Fruit fly (Drosophila melanogaster) S2 (cell line): Measurements from ENCODE around the gene CG13310.

ENCODE experiments used
- CG8478 ChIP-seq: fragments of >200 bp; optimal IDR thresholded peaks from 2 replicates; lab custom pipeline; 2018
- CTCF ChIP-seq, 2 experiments: fragments of >200 bp; optimal IDR thresholded peaks; 2 replicates each; lab custom pipeline; 2018

CG13310 gene

DNA sequence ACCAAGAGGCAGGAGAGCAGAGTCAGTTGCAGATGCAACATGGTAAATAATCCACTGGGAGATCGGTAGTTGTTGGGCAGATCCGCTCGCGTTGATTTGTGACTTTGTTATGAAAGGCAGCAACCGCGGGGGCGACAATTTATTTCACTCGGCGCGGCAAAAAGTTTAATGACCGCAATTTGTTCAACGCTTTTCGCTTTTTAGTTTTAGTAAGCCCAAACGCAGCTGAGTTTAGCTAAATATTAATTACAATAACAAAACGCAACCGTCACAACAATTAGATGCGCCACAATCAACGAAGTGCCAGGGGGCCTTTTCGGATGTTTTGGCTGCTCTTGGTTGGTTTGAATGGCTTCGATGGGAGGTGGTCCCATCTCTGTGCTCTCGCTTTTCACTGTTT, at the start of gene CG13310:
CG13310 (minus strand) TSS at position 101 of the 400 bp plus-strand sequence.
- TF ChIP-seq CTCF (optimal IDR thresholded peaks at IDR 0.05; lab: Kevin White, UChicago) (no peak), CG8478 (no peak)

DNA sequence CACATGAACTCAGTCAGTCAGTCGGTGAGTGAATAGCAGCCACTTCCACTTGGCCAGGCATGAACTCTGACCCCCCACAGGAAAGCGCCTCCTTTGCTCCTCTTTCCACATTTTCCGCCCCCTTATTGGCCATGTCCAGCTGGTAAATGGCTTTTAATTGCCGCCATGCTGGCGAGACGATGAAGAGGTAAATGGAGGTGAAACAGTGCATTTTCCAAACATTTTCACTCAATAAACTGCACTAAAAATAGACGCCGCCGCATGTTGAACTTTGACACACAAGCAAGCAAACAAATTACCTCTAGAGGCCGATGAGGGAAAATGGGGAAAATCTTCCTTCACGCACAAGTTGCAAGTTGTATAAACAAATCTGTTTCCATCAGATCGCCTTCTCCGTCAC, 49.5 kb upstream of the CG13310 start:
- TF ChIP-seq CG8478 (no peak), CTCF (optimal IDR thresholded peaks at IDR 0.05; lab: Kevin White, UChicago) (no peak)

DNA sequence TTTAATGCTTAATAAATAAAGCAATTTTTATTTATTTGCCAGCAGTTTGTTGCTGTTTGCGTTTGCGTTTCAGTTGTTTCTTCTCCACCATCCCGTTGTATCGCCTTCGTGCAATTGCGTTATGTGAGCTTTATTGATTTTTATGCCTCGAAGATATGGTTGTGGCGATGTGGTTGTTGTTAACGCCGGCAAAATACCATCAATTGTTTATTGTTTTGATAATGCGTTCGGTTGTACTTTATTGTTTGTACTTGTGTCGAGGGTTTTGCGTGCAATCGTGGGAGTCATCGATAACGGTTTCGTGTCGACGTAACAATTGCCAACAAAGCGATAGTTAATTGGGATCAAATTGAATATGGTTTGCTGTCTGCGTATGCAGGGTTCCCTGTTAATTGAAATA, 42.0 kb upstream of the CG13310 start:
- TF ChIP-seq CTCF (optimal IDR thresholded peaks at IDR 0.05; lab: Kevin White, UChicago) = no peak
- TF ChIP-seq CG8478 = no peak

DNA sequence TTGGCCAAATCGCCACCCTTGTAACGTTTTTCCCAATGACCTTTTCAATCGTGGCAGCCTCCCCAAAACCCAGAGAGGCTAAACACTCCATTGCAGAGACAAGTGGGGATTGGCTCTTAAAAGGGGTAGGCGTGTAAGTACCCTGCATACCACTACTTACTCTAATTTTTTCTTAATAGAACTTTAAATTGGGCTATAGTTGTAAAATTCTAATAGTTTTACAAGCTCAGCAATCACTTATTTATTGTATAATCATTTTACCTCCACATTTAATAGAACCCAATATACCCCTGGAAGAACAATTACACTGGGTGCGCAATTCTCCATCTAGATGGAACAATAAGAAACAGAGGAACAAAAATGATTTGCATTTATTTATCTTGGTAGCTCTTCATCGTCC, 41.4 kb upstream of the CG13310 start:
- TF ChIP-seq CTCF (optimal IDR thresholded peaks at IDR 0.05; lab: Kevin White, UChicago) (no peak), CG8478 (no peak)

DNA sequence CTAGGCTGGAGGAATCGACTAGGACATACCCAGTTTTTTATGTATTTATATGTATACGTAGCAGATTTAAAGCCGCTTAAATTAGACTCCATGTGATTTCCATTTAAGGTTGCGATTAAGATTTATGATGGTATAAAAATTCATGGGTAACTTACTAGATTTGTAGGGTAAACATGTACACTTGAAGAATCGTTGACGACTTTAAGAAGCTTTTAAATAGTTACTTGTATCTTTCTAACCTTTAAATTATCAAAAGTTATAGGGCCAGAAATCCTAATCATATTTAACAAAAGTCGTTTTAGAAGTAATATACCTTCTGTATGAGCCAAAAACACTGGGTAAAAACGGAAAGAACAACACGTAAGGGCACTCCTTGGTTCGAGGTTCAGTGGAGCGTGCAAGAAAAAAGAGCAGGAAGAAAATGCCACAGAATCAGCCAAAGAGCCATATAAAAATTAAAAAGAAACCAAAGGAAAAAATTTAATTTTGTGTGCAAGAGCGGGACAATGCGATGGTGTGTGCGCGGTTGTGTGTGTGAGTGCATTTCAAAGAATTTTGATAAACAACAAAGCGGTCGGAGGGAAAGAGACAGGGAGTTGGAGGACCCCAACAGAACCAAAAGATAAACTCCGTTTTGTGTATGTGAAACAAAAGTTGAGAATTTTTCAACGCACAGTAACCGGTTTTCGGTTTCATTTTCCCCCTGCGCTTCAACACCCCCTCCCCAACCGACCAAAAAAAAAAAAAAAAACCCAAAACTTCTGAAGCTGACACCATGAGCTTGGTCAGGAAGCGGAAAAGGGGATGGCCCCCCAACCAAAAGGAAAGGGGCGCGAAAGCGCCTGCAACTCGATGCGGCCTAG, 39.5 kb upstream of the CG13310 start:
- no peak for TF ChIP-seq CTCF (optimal IDR thresholded peaks at IDR 0.05; lab: Kevin White, UChicago)
- no peak for TF ChIP-seq CG8478

DNA sequence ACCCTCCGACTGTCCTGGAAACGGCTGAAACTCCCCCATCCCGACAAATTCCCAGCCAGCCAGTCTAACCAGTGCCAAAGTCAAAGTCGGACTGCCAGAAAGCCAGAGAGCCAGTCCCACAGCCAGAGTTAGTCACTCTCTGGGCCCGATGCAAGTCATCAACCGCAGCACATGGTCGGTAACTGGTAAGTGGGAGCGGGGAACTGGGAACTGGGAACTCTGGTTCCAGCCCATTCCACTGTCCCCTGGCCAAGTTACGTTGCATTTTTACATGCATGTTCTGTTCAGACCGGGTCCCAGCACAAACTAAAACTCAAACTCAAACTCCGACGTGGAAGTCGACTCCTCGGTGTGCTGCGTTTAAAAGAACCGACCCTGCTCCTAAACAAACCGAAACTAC, 38.8 kb upstream of the CG13310 start:
- TF ChIP-seq CTCF (optimal IDR thresholded peaks at IDR 0.05; lab: Kevin White, UChicago) = no peak
- TF ChIP-seq CG8478 = no peak

DNA sequence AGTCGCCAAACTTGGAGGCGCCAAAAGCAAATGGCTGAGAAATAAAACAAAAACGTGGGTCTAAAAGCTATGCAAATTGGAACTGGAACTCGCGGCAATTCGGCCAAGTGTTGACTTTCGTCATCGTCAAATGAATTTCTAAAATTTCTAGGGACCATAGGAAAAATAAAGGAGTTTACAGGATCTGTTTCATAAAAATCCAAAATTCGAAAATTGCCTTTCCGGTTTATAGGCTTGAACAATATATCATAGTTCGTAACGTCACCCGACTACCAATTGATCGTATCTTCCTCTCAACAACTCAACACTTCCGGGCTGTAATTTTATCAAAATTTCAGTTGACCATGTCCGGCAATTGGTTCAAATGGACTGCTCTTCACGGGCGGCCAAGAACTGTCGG, 35.8 kb upstream of the CG13310 start, which contains the start of gene CG32026:
CG32026 (plus strand) TSS at position 301 of the 400 bp plus-strand sequence.
- TF ChIP-seq CTCF (optimal IDR thresholded peaks at IDR 0.05; lab: Kevin White, UChicago) = no peak
- TF ChIP-seq CG8478 = no peak

DNA sequence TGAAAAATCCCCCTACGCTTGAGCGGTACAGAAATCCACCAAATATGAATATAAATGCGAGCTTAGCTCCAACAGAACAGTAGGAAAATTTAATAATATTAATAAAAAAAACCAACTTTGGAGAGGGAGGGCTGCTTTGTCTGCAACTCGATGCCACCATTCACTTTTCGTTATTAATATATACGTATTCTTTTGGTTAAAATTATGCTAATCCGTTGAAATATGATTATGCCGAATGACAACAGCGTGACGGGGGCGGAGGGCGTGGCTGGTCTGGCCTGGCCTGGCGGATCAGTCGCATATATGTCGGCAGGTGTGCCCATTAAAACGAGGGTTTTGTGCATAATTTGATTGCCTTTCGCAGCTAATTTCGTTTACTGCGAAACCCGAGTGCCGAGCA, 35.1 kb upstream of the CG13310 start:
- no peak for TF ChIP-seq CTCF (optimal IDR thresholded peaks at IDR 0.05; lab: Kevin White, UChicago)
- TF ChIP-seq CG8478 = no peak

DNA sequence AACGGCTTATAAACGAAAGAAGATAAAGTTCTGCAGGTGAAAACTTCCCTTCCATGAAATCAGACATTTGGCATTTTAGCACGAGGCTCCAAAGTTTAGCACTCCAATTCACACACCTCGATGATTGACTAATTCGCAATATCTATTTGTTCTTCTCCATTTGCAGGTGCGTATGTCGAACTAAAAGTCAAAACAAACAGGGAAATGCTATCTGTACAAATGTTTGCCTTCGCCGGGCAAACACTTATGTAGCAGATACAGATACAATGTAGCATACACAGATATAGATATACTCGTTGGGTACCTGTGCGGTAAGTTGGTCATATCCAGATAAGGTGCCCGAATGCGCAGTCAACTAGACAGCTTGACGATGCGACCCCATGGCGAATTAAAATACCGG, 34.6 kb upstream of the CG13310 start:
- no peak for TF ChIP-seq CTCF (optimal IDR thresholded peaks at IDR 0.05; lab: Kevin White, UChicago)
- TF ChIP-seq CG8478 = no peak

DNA sequence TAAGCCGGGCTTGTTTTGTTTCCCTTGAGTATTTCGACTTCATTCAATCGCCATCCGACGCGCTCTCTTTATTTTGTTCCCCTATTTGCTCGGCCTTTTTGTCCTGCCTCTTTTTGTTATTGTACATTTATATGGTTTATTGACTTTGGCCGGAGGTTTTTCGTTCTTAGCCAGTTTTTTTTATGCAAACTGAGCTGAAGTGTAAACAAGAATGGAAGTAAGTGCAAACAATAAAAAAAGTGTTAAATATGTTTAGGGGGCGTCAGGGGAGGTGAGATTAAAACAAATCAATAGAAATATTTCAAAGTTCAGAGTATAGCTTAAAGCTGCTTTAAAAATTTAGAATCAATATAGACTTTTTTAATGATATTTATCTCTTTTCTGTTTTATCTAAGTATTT, 34.2 kb upstream of the CG13310 start:
- TF ChIP-seq CG8478 (no peak), CTCF (optimal IDR thresholded peaks at IDR 0.05; lab: Kevin White, UChicago) (no peak)

DNA sequence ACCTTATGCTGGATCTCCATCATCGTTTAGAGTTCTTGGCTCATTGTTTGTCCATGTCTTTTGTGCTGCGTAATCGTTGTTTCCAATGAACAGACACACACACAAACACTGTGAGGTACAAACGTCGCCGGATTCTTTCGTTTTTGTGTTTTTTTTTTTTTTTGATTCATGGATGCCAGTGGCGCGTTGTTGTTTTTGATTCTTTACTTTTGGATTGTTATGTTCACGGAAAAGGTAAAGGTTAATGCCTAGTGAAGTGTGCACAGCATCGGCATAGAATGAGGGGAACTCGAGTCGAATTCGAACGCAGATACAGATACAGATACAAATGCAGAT, 33.1 kb upstream of the CG13310 start:
- TF ChIP-seq CTCF (optimal IDR thresholded peaks at IDR 0.05; lab: Kevin White, UChicago) (no peak), CG8478 (no peak)

DNA sequence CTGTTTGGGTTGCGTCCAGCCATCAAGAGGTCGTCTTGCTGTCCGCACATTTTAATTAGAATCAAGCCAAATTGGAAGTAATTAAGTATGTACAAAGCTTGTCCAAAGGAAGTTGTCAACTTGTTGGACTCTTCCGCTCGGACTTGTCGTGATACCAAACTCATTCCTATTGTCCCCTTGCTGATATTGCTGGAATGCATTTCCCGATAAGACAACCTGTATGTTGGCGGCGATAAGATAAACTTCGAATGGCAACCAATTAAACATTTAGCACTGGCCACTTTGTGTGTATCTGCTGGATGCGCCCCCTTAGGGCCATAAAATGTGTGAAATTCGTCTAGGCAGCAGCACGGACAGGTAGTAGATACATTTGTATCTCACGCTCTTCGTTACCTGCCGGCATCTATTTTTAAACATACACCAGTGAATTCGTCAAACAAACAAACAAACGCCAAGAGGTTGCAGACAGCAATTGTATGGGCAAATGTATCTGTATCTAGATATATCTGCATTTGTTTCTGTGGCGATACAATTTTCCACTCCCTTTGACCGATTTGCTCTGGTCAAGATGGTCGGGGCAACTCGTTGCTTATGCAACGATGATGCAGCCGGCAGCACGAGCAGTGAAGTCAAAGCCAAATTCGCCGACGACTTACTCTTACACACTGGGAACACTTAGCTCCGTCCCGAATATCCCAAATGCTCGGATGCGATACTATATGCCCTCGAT, 32.6 kb upstream of the CG13310 start:
- no peak for TF ChIP-seq CTCF (optimal IDR thresholded peaks at IDR 0.05; lab: Kevin White, UChicago)
- TF ChIP-seq CG8478 = no peak

DNA sequence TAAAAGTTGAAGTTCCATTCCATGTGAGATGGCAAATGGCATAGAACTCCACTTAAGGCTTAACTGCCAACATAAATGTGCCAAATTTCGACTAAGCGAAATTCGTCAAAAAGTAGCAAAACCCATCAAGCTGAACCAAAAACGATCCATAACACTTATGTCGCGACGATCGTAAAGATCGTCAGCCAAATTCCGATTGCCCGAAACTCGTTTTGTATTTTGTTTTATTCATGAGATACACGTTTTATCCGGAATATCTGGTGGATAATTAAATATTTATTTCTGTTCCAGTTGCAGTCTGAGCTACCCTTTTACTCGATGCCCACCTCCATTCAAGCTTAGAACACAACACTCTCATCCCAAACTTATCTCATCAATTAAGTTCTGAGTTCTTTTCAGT, 30.6 kb upstream of the CG13310 start:
- TF ChIP-seq CTCF (optimal IDR thresholded peaks at IDR 0.05; lab: Kevin White, UChicago) (no peak), CG8478 (no peak)

DNA sequence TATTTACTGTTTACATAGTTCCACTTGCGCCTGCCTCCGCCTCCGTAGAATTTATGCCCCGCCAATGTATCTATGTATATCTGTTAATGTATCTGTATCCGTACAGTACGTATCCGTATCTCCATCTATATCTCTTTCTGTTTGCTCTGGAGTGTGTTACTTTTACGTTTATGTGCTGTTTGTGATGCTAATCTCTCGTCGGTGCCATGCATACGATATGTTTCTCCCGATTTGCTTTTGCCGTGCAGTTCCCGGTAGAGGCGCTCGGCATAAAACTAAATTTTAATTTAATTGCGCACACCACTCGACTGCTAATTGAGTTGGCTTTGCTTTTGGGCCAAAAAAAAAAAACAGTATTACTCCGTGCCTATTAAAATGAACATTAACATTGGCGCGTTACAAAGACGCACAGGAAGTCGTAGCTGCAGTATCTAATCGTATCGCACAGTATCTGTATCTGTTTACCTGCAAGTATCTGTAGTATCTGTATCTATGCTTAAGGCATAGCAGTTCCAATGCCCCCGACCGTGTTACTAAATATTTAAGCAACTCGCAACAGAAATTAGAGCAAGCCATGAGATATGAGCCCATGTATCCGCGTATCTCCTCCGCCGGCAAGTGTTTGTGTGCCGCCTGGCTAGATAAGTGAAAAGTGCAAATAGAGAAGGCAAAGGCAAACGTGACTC, 29.8 kb upstream of the CG13310 start:
- TF ChIP-seq CTCF (optimal IDR thresholded peaks at IDR 0.05; lab: Kevin White, UChicago) (no peak), CG8478 (no peak)

DNA sequence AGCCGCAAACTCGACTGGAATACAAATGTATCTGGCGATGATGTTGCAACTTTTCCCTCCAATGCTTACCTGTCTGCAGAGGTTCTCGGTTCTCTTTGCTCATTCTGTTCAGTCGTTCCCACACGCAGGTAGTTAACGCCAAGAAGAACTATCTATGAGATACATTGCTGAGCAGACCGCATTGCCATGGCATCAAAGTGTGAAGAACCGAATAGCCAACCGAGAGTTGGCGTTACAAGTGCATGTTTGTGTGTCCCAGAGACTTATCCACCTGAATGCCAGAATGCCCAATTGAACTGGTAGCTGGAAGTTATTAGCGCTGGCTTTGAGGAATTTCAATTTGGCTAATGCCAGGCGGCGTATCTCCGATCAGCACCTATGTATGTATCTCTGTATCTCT, 29.2 kb upstream of the CG13310 start:
- no peak for TF ChIP-seq CTCF (optimal IDR thresholded peaks at IDR 0.05; lab: Kevin White, UChicago)
- TF ChIP-seq CG8478 = no peak

DNA sequence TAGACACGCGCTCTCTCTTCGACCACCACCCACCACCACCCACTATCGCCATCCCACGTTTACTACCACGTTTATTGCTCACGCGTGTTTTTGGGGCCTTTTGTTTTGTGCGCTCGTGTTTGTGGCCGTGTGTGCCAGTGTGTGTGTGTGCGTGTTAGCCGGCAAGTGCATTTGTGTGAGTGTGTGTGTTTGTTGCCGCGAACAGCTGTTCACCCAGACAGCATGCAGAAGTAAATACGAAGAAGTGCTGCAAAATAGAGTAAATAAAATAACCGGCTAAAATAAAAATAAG, 27.5 kb upstream of the CG13310 start:
- TF ChIP-seq CTCF (optimal IDR thresholded peaks at IDR 0.05; lab: Kevin White, UChicago) = no peak
